Fruit fly (Drosophila melanogaster): Measurements from ENCODE around the gene NimB4.

NimB4 gene

dm6 chr2L:13976669-13977068 is 6.9 kb upstream of the NimB4 start, which contains the start of gene NimC1:
TSS of gene NimC1 (minus strand) at chr2L:13976769.
- TF ChIP-seq ttk (optimal IDR thresholded peaks at IDR 0.05) (no peak), h (optimal IDR thresholded peaks at IDR 0.05) (no peak), Sin3A (optimal IDR thresholded peaks at IDR 0.05) (no peak), Myc (optimal IDR thresholded peaks at IDR 0.05) (no peak), insv (optimal IDR thresholded peaks at IDR 0.05) (no peak), psq (optimal IDR thresholded peaks at IDR 0.05) (no peak)

- TF ChIP-seq insv (optimal IDR thresholded peaks at IDR 0.05) (no peak), Sin3A (optimal IDR thresholded peaks at IDR 0.05) (no peak), psq (optimal IDR thresholded peaks at IDR 0.05) (no peak), Myc (optimal IDR thresholded peaks at IDR 0.05) (no peak), h (optimal IDR thresholded peaks at IDR 0.05) (no peak), ttk (optimal IDR thresholded peaks at IDR 0.05) (no peak)
Measured at dm6 chr2L:13972847-13973246, 3.1 kb upstream of the NimB4 start, which contains the start of gene He. TSS of gene He (minus strand) at chr2L:13972947.

DNA sequence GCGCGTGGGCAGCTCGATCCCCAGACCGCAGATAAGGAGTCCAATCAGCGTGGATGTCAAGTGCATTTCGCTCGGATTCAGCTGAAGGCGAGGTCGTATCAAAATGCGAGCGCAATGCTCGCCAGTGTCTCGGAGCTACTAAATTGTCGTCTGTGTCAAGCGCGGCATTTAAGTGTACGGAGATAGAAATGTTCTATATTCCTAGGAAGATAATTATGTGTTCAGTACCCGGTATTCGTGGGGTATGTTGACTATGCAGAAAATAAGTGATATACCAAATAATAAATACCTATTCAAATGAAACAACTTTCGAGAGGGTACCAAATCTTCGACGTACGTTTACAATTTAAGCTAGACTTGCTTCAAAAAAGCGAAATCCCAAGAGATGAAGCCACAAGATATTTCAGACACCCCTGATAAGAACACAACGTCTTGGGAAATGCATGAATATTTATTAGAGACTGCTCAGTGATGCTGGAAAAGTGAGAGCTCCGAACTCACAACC is 1.9 kb downstream of the NimB4 start, which contains the start of gene NimB3:
Gene NimB3, minus strand, starts transcription at position 140 of the 505 bp plus-strand sequence.
- TF ChIP-seq psq (optimal IDR thresholded peaks at IDR 0.05) = no peak
- no peak for TF ChIP-seq insv (optimal IDR thresholded peaks at IDR 0.05)
- TF ChIP-seq h (optimal IDR thresholded peaks at IDR 0.05) = no peak
- TF ChIP-seq Myc (optimal IDR thresholded peaks at IDR 0.05) = no peak
- no peak for TF ChIP-seq Sin3A (optimal IDR thresholded peaks at IDR 0.05)
- TF ChIP-seq ttk (optimal IDR thresholded peaks at IDR 0.05) = no peak

DNA sequence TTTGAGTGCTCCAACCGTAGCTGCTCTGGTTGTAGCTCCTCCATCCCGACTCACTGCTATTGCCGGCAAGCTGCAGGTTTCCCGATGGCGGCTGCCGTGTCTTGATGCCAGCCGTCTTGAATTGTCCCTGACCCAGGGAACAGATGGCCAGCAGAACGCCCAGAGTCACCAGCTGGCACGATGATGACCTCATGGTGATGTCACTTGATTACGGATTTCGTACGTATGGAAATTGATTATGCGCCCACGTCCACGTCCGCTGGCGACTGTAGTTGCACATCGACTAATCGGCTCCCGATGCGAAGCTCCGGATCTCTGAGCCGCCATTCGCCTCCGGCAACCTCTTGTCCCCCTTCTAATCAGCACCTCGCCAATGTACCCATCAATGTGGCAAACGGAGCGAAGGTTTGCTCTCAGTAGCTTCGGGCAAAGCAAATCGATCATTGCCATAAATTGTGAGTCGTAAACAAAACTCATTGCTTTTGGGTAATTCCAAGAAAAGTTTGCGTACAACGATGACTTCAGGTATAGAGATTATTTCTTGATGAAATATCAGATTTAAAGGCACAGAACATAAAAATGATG is 3.0 kb downstream of the NimB4 start, which contains the start of gene NimB2:
Gene NimB2, minus strand, starts transcription at position 287 of the 585 bp plus-strand sequence.
- TF ChIP-seq psq (optimal IDR thresholded peaks at IDR 0.05) (no peak), Sin3A (optimal IDR thresholded peaks at IDR 0.05) (no peak), h (optimal IDR thresholded peaks at IDR 0.05) (no peak)

- TF ChIP-seq Myc (optimal IDR thresholded peaks at IDR 0.05) (no peak), insv (optimal IDR thresholded peaks at IDR 0.05) (no peak), ttk (optimal IDR thresholded peaks at IDR 0.05) (no peak), h (optimal IDR thresholded peaks at IDR 0.05) (no peak), Sin3A (optimal IDR thresholded peaks at IDR 0.05) (no peak), psq (optimal IDR thresholded peaks at IDR 0.05) (no peak)
Measured at dm6 chr2L:13963467-13964122, 6.2 kb downstream of the NimB4 start, which contains the start of gene NimB1. TSS of gene NimB1 (plus strand) at chr2L:13963507.

dm6 chr2L:13960399-13960798 is 9.4 kb downstream of the NimB4 start:
- TF ChIP-seq Sin3A (optimal IDR thresholded peaks at IDR 0.05) (no peak), h (optimal IDR thresholded peaks at IDR 0.05) (no peak), psq (optimal IDR thresholded peaks at IDR 0.05) (no peak), Myc (optimal IDR thresholded peaks at IDR 0.05) (no peak), ttk (optimal IDR thresholded peaks at IDR 0.05) (no peak), insv (optimal IDR thresholded peaks at IDR 0.05) (no peak)

DNA sequence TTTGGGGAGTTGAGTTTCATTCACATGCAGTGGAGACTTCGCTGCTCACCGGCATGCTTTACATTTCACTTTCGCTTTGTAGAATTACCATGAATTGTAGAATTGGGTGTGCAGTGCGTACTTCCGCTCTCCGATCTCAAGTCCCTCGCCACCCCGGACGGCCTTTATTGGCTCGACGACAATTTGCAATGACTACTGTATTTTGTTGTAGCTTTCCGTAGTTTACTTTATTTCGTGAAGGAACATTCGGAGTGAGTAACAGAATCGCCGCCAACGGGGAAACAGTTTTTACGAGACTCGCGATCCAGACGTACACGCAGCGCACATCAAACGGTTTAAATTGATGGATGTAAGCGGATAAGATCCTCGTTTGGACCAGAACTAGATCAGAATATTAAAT is 12.5 kb downstream of the NimB4 start, which contains the start of gene NimA:
Gene NimA, plus strand, starts transcription at position 301 of the 400 bp plus-strand sequence.
- TF ChIP-seq psq (optimal IDR thresholded peaks at IDR 0.05) (no peak), insv (optimal IDR thresholded peaks at IDR 0.05) (no peak), h (optimal IDR thresholded peaks at IDR 0.05) (no peak), Myc (optimal IDR thresholded peaks at IDR 0.05) (no peak), ttk (optimal IDR thresholded peaks at IDR 0.05) (no peak)

- TF ChIP-seq Myc (optimal IDR thresholded peaks at IDR 0.05) (no peak), insv (optimal IDR thresholded peaks at IDR 0.05) (no peak), psq (optimal IDR thresholded peaks at IDR 0.05) (no peak), Sin3A (optimal IDR thresholded peaks at IDR 0.05) (no peak), ttk (optimal IDR thresholded peaks at IDR 0.05) (no peak), h (optimal IDR thresholded peaks at IDR 0.05) (no peak)
Measured at dm6 chr2L:13955775-13956174, 14.0 kb downstream of the NimB4 start.

DNA sequence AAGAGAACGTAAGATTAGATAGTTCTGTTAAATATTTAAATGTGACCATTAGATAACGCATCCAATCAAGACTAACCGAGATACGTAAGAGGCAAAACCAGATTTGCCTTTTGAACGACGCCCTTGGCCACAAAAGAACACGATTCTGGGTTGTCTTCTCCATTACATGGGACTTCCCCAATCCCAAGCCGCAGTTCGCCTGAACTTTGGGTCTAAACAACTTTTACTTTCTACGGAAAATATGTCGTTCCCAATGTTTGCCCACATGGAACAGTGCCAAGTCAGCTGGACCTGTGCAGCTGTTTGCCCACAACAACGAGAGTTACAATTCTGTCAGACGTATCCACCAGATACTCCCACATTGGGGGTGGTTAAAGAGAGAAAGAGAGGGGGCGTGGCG is 20.0 kb downstream of the NimB4 start:
- TF ChIP-seq ttk (optimal IDR thresholded peaks at IDR 0.05) (no peak), Sin3A (optimal IDR thresholded peaks at IDR 0.05) (no peak)

DNA sequence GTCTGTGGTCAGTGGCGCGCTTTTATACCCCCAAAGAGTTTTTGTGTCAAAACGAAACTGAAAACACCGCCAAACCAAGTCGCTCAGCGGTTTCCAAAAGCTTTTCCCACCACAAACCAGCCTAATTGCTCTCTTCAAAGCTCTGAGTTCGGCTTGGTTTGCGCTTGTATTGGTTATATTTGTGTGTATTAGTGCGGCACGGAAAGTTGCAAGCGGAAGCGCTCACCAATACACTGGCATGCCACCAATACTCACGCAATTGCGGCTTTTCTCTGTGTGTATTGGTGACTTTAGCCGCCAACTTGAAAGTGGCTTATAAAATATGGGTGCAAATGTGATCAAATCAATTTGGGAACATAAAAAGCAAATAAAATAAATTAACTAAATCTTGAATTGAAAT is 22.3 kb downstream of the NimB4 start, which contains the start of gene Vajk3:
Gene Vajk3, minus strand, starts transcription at position 1 of the 400 bp plus-strand sequence.
- TF ChIP-seq ttk (optimal IDR thresholded peaks at IDR 0.05) (no peak), Sin3A (optimal IDR thresholded peaks at IDR 0.05) (no peak), insv (optimal IDR thresholded peaks at IDR 0.05) (no peak), Myc (optimal IDR thresholded peaks at IDR 0.05) (no peak), h (optimal IDR thresholded peaks at IDR 0.05) (no peak), psq (optimal IDR thresholded peaks at IDR 0.05) (no peak)

dm6 chr2L:13934542-13935065 is 35.2 kb downstream of the NimB4 start, which contains the start of gene Vajk2:
TSS of gene Vajk2 (minus strand) at chr2L:13934692.
- TF ChIP-seq ttk (optimal IDR thresholded peaks at IDR 0.05) (no peak), insv (optimal IDR thresholded peaks at IDR 0.05) (no peak), Myc (optimal IDR thresholded peaks at IDR 0.05) (no peak), h (optimal IDR thresholded peaks at IDR 0.05) (no peak), psq (optimal IDR thresholded peaks at IDR 0.05) (no peak), Sin3A (optimal IDR thresholded peaks at IDR 0.05) (no peak)

- TF ChIP-seq h (optimal IDR thresholded peaks at IDR 0.05) (no peak), psq (optimal IDR thresholded peaks at IDR 0.05) (no peak), Sin3A (optimal IDR thresholded peaks at IDR 0.05) (no peak), Myc (optimal IDR thresholded peaks at IDR 0.05) (no peak), ttk (optimal IDR thresholded peaks at IDR 0.05) (no peak), insv (optimal IDR thresholded peaks at IDR 0.05) (no peak)
Measured at dm6 chr2L:13931318-13931717, 38.5 kb downstream of the NimB4 start, which contains the start of gene CG42711. TSS of gene CG42711 (minus strand) at chr2L:13931362.
